Worm (Caenorhabditis elegans) whole organism, L4 larva: Measurements from ENCODE around the gene metl-9.

Source experiments
- D1046.2 ChIP-seq: fragments of 200-800 bp; sonication (Bioruptor generic); IDR thresholded peaks from 2 replicates; pipeline ENCODE4 v1.3.6; 2022; ENCODE audit warnings: missing genetic modification characterization, missing compliant biosample characterization
- F26F4.8 ChIP-seq: fragments of 200-800 bp; sonication (Bioruptor generic); conservative IDR thresholded peaks from 2 replicates; pipeline ENCODE4 v1.3.6; 2022; ENCODE audit warnings: missing genetic modification characterization, missing compliant biosample characterization
- Y75B8A.6 ChIP-seq: fragments of 200-800 bp; sonication (Bioruptor generic); IDR thresholded peaks from 2 replicates; pipeline ENCODE4 v1.3.6; 2022; ENCODE audit warnings: missing genetic modification reagents, missing genetic modification characterization, missing compliant biosample characterization
- aha-1 ChIP-seq: fragments of 150-350 bp; peaks from one replicate; lab custom pipeline; 2014; ENCODE audit warnings: missing biosample characterization, missing genetic modification characterization
- ama-1 ChIP-seq: fragments of 150-350 bp; optimal IDR thresholded peaks from 2 replicates; lab custom pipeline; 2014; ENCODE audit warnings: inconsistent platforms, mixed read lengths
- ces-1 ChIP-seq: fragments of 150-350 bp; sonication (generic microtip); optimal IDR thresholded peaks from 4 replicates; lab custom pipeline; 2014; ENCODE audit warnings: missing biosample characterization, missing genetic modification reagents, missing genetic modification characterization
- daf-16 ChIP-seq, 3 experiments: sonication (generic microtip); optimal IDR thresholded peaks; 2 replicates each; lab custom pipeline; 2016 to 2017; ENCODE audit warnings: missing genetic modification characterization in 3 of 3, missing genetic modification reagents in 3 of 3, mild to moderate bottlenecking in 2 of 3, missing compliant biosample characterization in 2 of 3, missing biosample characterization in 1 of 3, moderate library complexity in 1 of 3
- daf-19 ChIP-seq: fragments of 200-800 bp; sonication (Bioruptor generic); conservative IDR thresholded peaks from 2 replicates; pipeline ENCODE4 v1.3.6; 2022; ENCODE audit warnings: missing genetic modification characterization, missing compliant biosample characterization
- dmd-9 ChIP-seq: fragments of 200-800 bp; sonication (Bioruptor generic); IDR thresholded peaks from 2 replicates; pipeline ENCODE4 v1.3.6; 2022; ENCODE audit warnings: missing genetic modification reagents, missing genetic modification characterization, missing compliant biosample characterization
- duxl-1 ChIP-seq: sonication (generic microtip); optimal IDR thresholded peaks from 2 replicates; lab custom pipeline; 2016; ENCODE audit warnings: mild to moderate bottlenecking, missing genetic modification characterization, moderate library complexity, missing compliant biosample characterization; ENCODE audit not compliant: poor library complexity
- egl-43 ChIP-seq: fragments of 200-800 bp; sonication (Bioruptor generic); IDR thresholded peaks from 2 replicates; pipeline ENCODE4 v1.3.6; 2022; ENCODE audit warnings: missing genetic modification reagents, missing genetic modification characterization, missing compliant biosample characterization
- gei-8 ChIP-seq: fragments of 200-800 bp; sonication (Bioruptor generic); optimal IDR thresholded peaks from 2 replicates; lab custom pipeline; 2018; ENCODE audit warnings: mild to moderate bottlenecking, missing genetic modification characterization, missing compliant biosample characterization
- hlh-11 ChIP-seq: fragments of 200-800 bp; sonication (Bioruptor generic); optimal IDR thresholded peaks from 2 replicates; lab custom pipeline; 2018; ENCODE audit warnings: mild to moderate bottlenecking, missing genetic modification characterization, missing compliant biosample characterization
- jun-1 ChIP-seq: fragments of 150-350 bp; optimal IDR thresholded peaks from 2 replicates; lab custom pipeline; 2014; ENCODE audit warnings: missing biosample characterization, missing genetic modification reagents, missing genetic modification characterization
- lin-15B ChIP-seq: fragments of 150-350 bp; sonication (generic microtip); optimal IDR thresholded peaks from 3 replicates; lab custom pipeline; 2014; ENCODE audit warnings: missing biosample characterization, missing genetic modification characterization
- mxl-2 ChIP-seq: fragments of 200-800 bp; sonication (Bioruptor generic); conservative IDR thresholded peaks from 2 replicates; pipeline ENCODE4 v1.3.6; 2022; ENCODE audit warnings: missing genetic modification reagents, missing genetic modification characterization, missing compliant biosample characterization
- nhr-10 ChIP-seq: fragments of 150-350 bp; optimal IDR thresholded peaks from 2 replicates; lab custom pipeline; 2014; ENCODE audit warnings: missing biosample characterization, missing genetic modification characterization
- nhr-111 ChIP-seq: fragments of 200-800 bp; sonication (Bioruptor generic); optimal IDR thresholded peaks from 2 replicates; lab custom pipeline; 2018; ENCODE audit warnings: mild to moderate bottlenecking, missing genetic modification characterization, missing compliant biosample characterization
- nhr-28 ChIP-seq: fragments of 150-350 bp; optimal IDR thresholded peaks from 2 replicates; lab custom pipeline; 2014; ENCODE audit warnings: missing biosample characterization, missing genetic modification characterization
- nhr-48 ChIP-seq: sonication (generic microtip); optimal IDR thresholded peaks from 2 replicates; lab custom pipeline; 2016; ENCODE audit warnings: mild to moderate bottlenecking, missing genetic modification characterization, missing compliant biosample characterization
- pha-4 ChIP-seq, 2 experiments: fragments of 150-350 bp in 1 of 2; fragments of 200-800 bp in 1 of 2; sonication (Bioruptor generic) in 1 of 2; IDR thresholded peaks in 1 of 2; optimal IDR thresholded peaks in 1 of 2; 2 replicates each; pipeline versions ENCODE4 v1.3.6 to Lab custom; 2014 to 2022; ENCODE audit warnings: missing genetic modification characterization in 2 of 2, missing genetic modification reagents in 2 of 2, missing biosample characterization in 1 of 2, missing compliant biosample characterization in 1 of 2
- pqm-1 ChIP-seq: sonication (generic microtip); optimal IDR thresholded peaks from 2 replicates; lab custom pipeline; 2017; ENCODE audit warnings: missing biosample characterization, missing genetic modification characterization
- rbr-2 ChIP-seq: sonication (generic microtip); optimal IDR thresholded peaks from 2 replicates; lab custom pipeline; 2016; ENCODE audit warnings: missing genotype, missing genetic modification characterization, missing compliant biosample characterization
- set-16 ChIP-seq: fragments of 200-800 bp; sonication (Bioruptor generic); IDR thresholded peaks from 2 replicates; pipeline ENCODE4 v1.3.6; 2022; ENCODE audit warnings: missing genetic modification reagents, missing genetic modification characterization, missing compliant biosample characterization
- spr-3 ChIP-seq: fragments of 200-800 bp; sonication (Bioruptor generic); optimal IDR thresholded peaks from 2 replicates; lab custom pipeline; 2018; ENCODE audit warnings: mild to moderate bottlenecking, missing genetic modification characterization, missing compliant biosample characterization
- unc-130 ChIP-seq: sonication (generic microtip); optimal IDR thresholded peaks from 2 replicates; lab custom pipeline; 2016; ENCODE audit warnings: missing genetic modification reagents, missing genetic modification characterization, missing compliant biosample characterization
- unc-62 ChIP-seq, 3 experiments: fragments of 150-350 bp in 1 of 3; sonication (generic microtip); optimal IDR thresholded peaks in 2 of 3; peaks in 1 of 3; 1 replicate in 1 of 3; 2 replicates in 2 of 3; lab custom pipeline; 2014 to 2017; ENCODE audit warnings: missing biosample characterization in 3 of 3, missing genetic modification characterization in 3 of 3, missing genetic modification reagents in 3 of 3, missing genotype in 1 of 3

metl-9 gene

ce11 chrX:5193402-5193801, 14.5 kb upstream of the metl-9 start:
- TF ChIP-seq unc-62 (GFP tag; optimal IDR thresholded peaks at IDR 0.05 in 1 of 2; lab: Kevin White, UChicago), result peak in 1 of 2 experiments; percentile 11
- TF ChIP-seq unc-62 (tag; optimal IDR thresholded peaks at IDR 0.05; lab: Kevin White, UChicago), result no peak
- no peak for TF ChIP-seq gei-8 (GFP tag; lab: Kevin White, UChicago)

- no peak for TF ChIP-seq nhr-111 (GFP tag; lab: Kevin White, UChicago)
- TF ChIP-seq aha-1 (tag; lab: Kevin White, UChicago), result peak; percentile 97
- TF ChIP-seq dmd-9 (GFP tag; lab: Robert Waterston, UW), result no peak
- TF ChIP-seq spr-3, result no peak
- TF ChIP-seq pqm-1, result no peak
- TF ChIP-seq nhr-28 (tag; lab: Kevin White, UChicago), result no peak
- no peak for TF ChIP-seq ces-1 (GFP tag; lab: Kevin White, UChicago)
These were observed 11.1 kb upstream of the metl-9 start for ce11 chrX:5190061-5190460.

ce11 chrX:5188977-5189376, 10.0 kb upstream of the metl-9 start, which contains the start of gene zig-6:
zig-6 (minus strand) TSS chrX:5189077.
- TF ChIP-seq ama-1 (lab: Kevin White, UChicago), result no peak
- TF ChIP-seq egl-43 (GFP tag; lab: Robert Waterston, UW), result no peak
- TF ChIP-seq hlh-11 (tag; lab: Kevin White, UChicago), result no peak
- no peak for TF ChIP-seq unc-130 (GFP tag; lab: Kevin White, UChicago)
- no peak for TF ChIP-seq nhr-111 (GFP tag; lab: Kevin White, UChicago)
- no peak for TF ChIP-seq Y75B8A.6 (GFP tag; lab: Robert Waterston, UW)
- no peak for TF ChIP-seq D1046.2 (GFP tag; lab: Robert Waterston, UW)
- TF ChIP-seq mxl-2 (GFP tag; lab: Robert Waterston, UW), result no peak
- TF ChIP-seq nhr-10 (tag; lab: Kevin White, UChicago), result no peak
- no peak for TF ChIP-seq jun-1 (tag; lab: Kevin White, UChicago)

ce11 chrX:5183931-5184330, 5.0 kb upstream of the metl-9 start, which contains the start of gene T03G11.9:
T03G11.9 (plus strand) TSS chrX:5184231.
- TF ChIP-seq nhr-48 (tag; lab: Kevin White, UChicago), result no peak
- TF ChIP-seq rbr-2 (tag; lab: Kevin White, UChicago), result no peak
- TF ChIP-seq unc-62 (GFP tag; optimal IDR thresholded peaks at IDR 0.05 in 1 of 2; lab: Kevin White, UChicago), result peak in 1 of 2 experiments; percentile 22
- no peak for TF ChIP-seq unc-62 (tag; optimal IDR thresholded peaks at IDR 0.05; lab: Kevin White, UChicago)
- TF ChIP-seq set-16 (GFP tag; lab: Robert Waterston, UW), result no peak

ce11 chrX:5179874-5180273, 924 bp upstream of the metl-9 start, which contains the start of gene sru-48:
sru-48 (plus strand) TSS chrX:5180174.
- peak; percentile 17 for TF ChIP-seq aha-1 (tag; lab: Kevin White, UChicago)
- TF ChIP-seq set-16 (GFP tag; lab: Robert Waterston, UW), result no peak

ce11 chrX:5174256-5174655, 4.7 kb downstream of the metl-9 start, which contains the start of gene zchc-1A:
zchc-1A (plus strand) TSS chrX:5174369.
- TF ChIP-seq daf-19 (GFP tag; lab: Robert Waterston, UW) (0 out of 2 replicates have a peak, but pooled peaks have one; percentile 19), duxl-1 (tag; lab: Kevin White, UChicago) (no peak), lin-15B (tag; lab: Kevin White, UChicago) (no peak), unc-62 (GFP tag; optimal IDR thresholded peaks at IDR 0.05 in 1 of 2; lab: Kevin White, UChicago) (peak in 1 of 2 experiments; percentile 54), unc-62 (tag; optimal IDR thresholded peaks at IDR 0.05; lab: Kevin White, UChicago) (no peak), daf-16 (GFP tag; optimal IDR thresholded peaks at IDR 0.05; lab: Kevin White, UChicago) (no peak), daf-16 (tag; optimal IDR thresholded peaks at IDR 0.05; lab: Kevin White, UChicago) (no peak), F26F4.8 (GFP tag; lab: Robert Waterston, UW) (no peak), pha-4 (GFP tag; IDR thresholded peaks at IDR 0.05; lab: Robert Waterston, UW) (no peak), pha-4 (tag; optimal IDR thresholded peaks at IDR 0.05; lab: Kevin White, UChicago) (no peak)
